Worm (Caenorhabditis elegans) whole organism, L3 larva: ENCODE data around the gene glb-3.

Experiments used
- aly-2 ChIP-seq: fragments of 150-350 bp; optimal IDR thresholded peaks from 2 replicates; lab custom pipeline; 2014; ENCODE audit warnings: missing biosample characterization, missing genetic modification characterization
- ceh-16 ChIP-seq: sonication (generic microtip); optimal IDR thresholded peaks from 2 replicates; lab custom pipeline; 2017; ENCODE audit warnings: missing biosample characterization, missing genetic modification characterization
- egl-27 ChIP-seq: sonication (generic microtip); optimal IDR thresholded peaks from 4 replicates; lab custom pipeline; 2017; ENCODE audit warnings: missing biosample characterization, missing genetic modification reagents, missing genetic modification characterization
- elt-1 ChIP-seq: fragments of 150-350 bp; optimal IDR thresholded peaks from 2 replicates; lab custom pipeline; 2014; ENCODE audit warnings: missing biosample characterization, missing genetic modification characterization
- elt-2 ChIP-seq: sonication (generic microtip); optimal IDR thresholded peaks from 2 replicates; lab custom pipeline; 2016; ENCODE audit warnings: missing genetic modification reagents, mild to moderate bottlenecking, missing genetic modification characterization, missing compliant biosample characterization
- elt-3 ChIP-seq, 3 experiments: fragments of 150-350 bp in 1 of 3; sonication (generic microtip) in 2 of 3; optimal IDR thresholded peaks; 2 replicates in 2 of 3; 4 replicates in 1 of 3; lab custom pipeline; 2014 to 2017; ENCODE audit warnings: missing biosample characterization in 3 of 3, missing genetic modification characterization in 3 of 3
- eor-1 ChIP-seq, 2 experiments: fragments of 150-350 bp; optimal IDR thresholded peaks; 2 replicates each; lab custom pipeline; 2014 to 2018; ENCODE audit warnings: missing biosample characterization in 2 of 2, missing genetic modification characterization in 2 of 2
- fos-1 ChIP-seq: fragments of 150-350 bp; optimal IDR thresholded peaks from 2 replicates; lab custom pipeline; 2014; ENCODE audit warnings: missing biosample characterization, missing genetic modification characterization
- hmg-11 ChIP-seq: sonication (generic microtip); optimal IDR thresholded peaks from 2 replicates; lab custom pipeline; 2016; ENCODE audit warnings: missing genetic modification characterization, missing compliant biosample characterization
- jun-1 ChIP-seq: fragments of 150-350 bp; optimal IDR thresholded peaks from 2 replicates; lab custom pipeline; 2014; ENCODE audit warnings: missing biosample characterization, missing genetic modification reagents, missing genetic modification characterization
- lin-15B ChIP-seq: fragments of 150-350 bp; optimal IDR thresholded peaks from 2 replicates; lab custom pipeline; 2014; ENCODE audit warnings: missing biosample characterization, missing genetic modification characterization
- lsy-12 ChIP-seq: sonication (generic microtip); optimal IDR thresholded peaks from 2 replicates; lab custom pipeline; 2016; ENCODE audit warnings: mild to moderate bottlenecking, missing genetic modification characterization, missing compliant biosample characterization
- mml-1 ChIP-seq: fragments of 150-350 bp; sonication (generic microtip); optimal IDR thresholded peaks from 3 replicates; lab custom pipeline; 2014; ENCODE audit warnings: missing biosample characterization, missing genetic modification characterization
- nfya-1 ChIP-seq: sonication (generic microtip); optimal IDR thresholded peaks from 2 replicates; lab custom pipeline; 2017; ENCODE audit warnings: missing genetic modification characterization, mild to moderate bottlenecking, missing compliant biosample characterization, antibody characterized with exemption, moderate library complexity; ENCODE audit not compliant: insufficient read depth
- nhr-11 ChIP-seq: fragments of 150-350 bp; optimal IDR thresholded peaks from 2 replicates; lab custom pipeline; 2014; ENCODE audit warnings: missing biosample characterization, missing genetic modification characterization
- nhr-23 ChIP-seq: fragments of 150-350 bp; optimal IDR thresholded peaks from 2 replicates; lab custom pipeline; 2014; ENCODE audit warnings: missing biosample characterization, missing genetic modification reagents, missing genetic modification characterization
- nhr-25 ChIP-seq: sonication (generic microtip); optimal IDR thresholded peaks from 2 replicates; lab custom pipeline; 2017; ENCODE audit warnings: missing biosample characterization, missing genetic modification characterization
- nhr-28 ChIP-seq: fragments of 150-350 bp; optimal IDR thresholded peaks from 2 replicates; lab custom pipeline; 2014; ENCODE audit warnings: missing biosample characterization, missing genetic modification characterization
- nhr-43 ChIP-seq: sonication (generic microtip); optimal IDR thresholded peaks from 2 replicates; lab custom pipeline; 2016; ENCODE audit warnings: mild to moderate bottlenecking, missing genetic modification characterization, missing compliant biosample characterization; ENCODE audit not compliant: poor library complexity, severe bottlenecking
- nhr-76 ChIP-seq: fragments of 150-350 bp; sonication (generic microtip); optimal IDR thresholded peaks from 5 replicates; lab custom pipeline; 2014; ENCODE audit warnings: missing biosample characterization, missing genetic modification characterization
- pha-4 ChIP-seq: fragments of 150-350 bp; optimal IDR thresholded peaks from 2 replicates; lab custom pipeline; 2014; ENCODE audit warnings: missing biosample characterization, missing genetic modification reagents, missing genetic modification characterization
- pqm-1 ChIP-seq: fragments of 150-350 bp; optimal IDR thresholded peaks from 2 replicates; lab custom pipeline; 2017; ENCODE audit warnings: missing biosample characterization, missing genetic modification characterization, inconsistent platforms
- tbx-2 ChIP-seq: sonication (generic microtip); optimal IDR thresholded peaks from 2 replicates; lab custom pipeline; 2016; ENCODE audit warnings: mild to moderate bottlenecking, missing genetic modification characterization, missing compliant biosample characterization
- unc-39 ChIP-seq: sonication (generic microtip); optimal IDR thresholded peaks from 4 replicates; lab custom pipeline; 2017; ENCODE audit warnings: missing biosample characterization, missing genetic modification characterization
- unc-62 ChIP-seq: fragments of 150-350 bp; sonication (generic microtip); optimal IDR thresholded peaks from 4 replicates; lab custom pipeline; 2014; ENCODE audit warnings: missing biosample characterization, missing genetic modification reagents, missing genetic modification characterization
- ztf-4 ChIP-seq: fragments of 150-350 bp; optimal IDR thresholded peaks from 2 replicates; lab custom pipeline; 2014; ENCODE audit warnings: missing biosample characterization, missing genetic modification characterization

The glb-3 gene

ce11 chrV:11134296-11134695 lies at the start of gene glb-3:
Gene glb-3 (plus strand): TSS chrV:11134596.
- TF ChIP-seq mml-1 (tag; lab: Kevin White, UChicago): no peak
- TF ChIP-seq, all 47 proteins: peak for 0

- no peak for TF ChIP-seq fos-1 (tag; lab: Kevin White, UChicago)
- no peak for TF ChIP-seq nfya-1 (tag; lab: Kevin White, UChicago)
- TF ChIP-seq hmg-11 (tag; lab: Kevin White, UChicago): no peak
- TF ChIP-seq elt-2: peak; percentile 85
- TF ChIP-seq eor-1 (tag; optimal IDR thresholded peaks at IDR 0.05; lab: Kevin White, UChicago): no peak
- TF ChIP-seq elt-3 (tag; optimal IDR thresholded peaks at IDR 0.05; lab: Kevin White, UChicago): no peak
- TF ChIP-seq egl-27 (tag; lab: Kevin White, UChicago): no peak
- no peak for TF ChIP-seq lin-15B (tag; lab: Kevin White, UChicago)
- TF ChIP-seq lsy-12: no peak
- peak; percentile 35 for TF ChIP-seq pqm-1
Observed at ce11 chrV:11087119-11087518, 47.3 kb upstream of the glb-3 start.

ce11 chrV:11087519-11087998 lies 46.8 kb upstream of the glb-3 start, which contains the start of gene Y42A5A.1:
Gene Y42A5A.1 (plus strand): TSS chrV:11087948.
- TF ChIP-seq nhr-25: peak; percentile 3
- no peak for TF ChIP-seq elt-1 (tag; lab: Kevin White, UChicago)

ce11 chrV:11093163-11094091 lies 41.0 kb upstream of the glb-3 start, which contains the start of gene lact-8:
Gene lact-8 (minus strand): TSS chrV:11093607.
- peak; percentile 13 for TF ChIP-seq nhr-25
- no peak for TF ChIP-seq nhr-28 (tag; lab: Kevin White, UChicago)
- TF ChIP-seq elt-1 (tag; lab: Kevin White, UChicago): peak; percentile 65
- TF ChIP-seq, all 47 proteins: peak for 2

ce11 chrV:11094698-11095097 lies 39.7 kb upstream of the glb-3 start:
- TF ChIP-seq jun-1 (tag; lab: Kevin White, UChicago): peak; percentile 25
- TF ChIP-seq mml-1 (tag; lab: Kevin White, UChicago): no peak
- no peak for TF ChIP-seq aly-2 (tag; lab: Kevin White, UChicago)
- no peak for TF ChIP-seq lsy-12
- peak; percentile 35 for TF ChIP-seq elt-1 (tag; lab: Kevin White, UChicago)
- TF ChIP-seq nhr-23 (tag; lab: Kevin White, UChicago): peak; percentile 2
- TF ChIP-seq, all 47 proteins: peak for 3

ce11 chrV:11095873-11096272 lies 38.5 kb upstream of the glb-3 start, which contains the start of gene Y42A5A.3:
Gene Y42A5A.3 (minus strand): TSS chrV:11095973.
- TF ChIP-seq ztf-4 (tag; lab: Kevin White, UChicago) (no peak), elt-3 (tag; optimal IDR thresholded peaks at IDR 0.05; lab: Kevin White, UChicago) (no peak), hmg-11 (tag; lab: Kevin White, UChicago) (no peak), eor-1 (tag; optimal IDR thresholded peaks at IDR 0.05; lab: Kevin White, UChicago) (no peak), egl-27 (tag; lab: Kevin White, UChicago) (no peak), lin-15B (tag; lab: Kevin White, UChicago) (no peak), lsy-12 (no peak), unc-62 (GFP tag; lab: Kevin White, UChicago) (no peak), jun-1 (tag; lab: Kevin White, UChicago) (no peak), fos-1 (tag; lab: Kevin White, UChicago) (no peak), nhr-43 (no peak), unc-39 (tag; lab: Kevin White, UChicago) (no peak), ceh-16 (tag; lab: Kevin White, UChicago) (no peak), nhr-28 (tag; lab: Kevin White, UChicago) (no peak), elt-1 (tag; lab: Kevin White, UChicago) (no peak), pqm-1 (no peak)

ce11 chrV:11098599-11098998 lies 35.8 kb upstream of the glb-3 start, which contains the start of gene cdkl-1:
Gene cdkl-1 (plus strand): TSS chrV:11098899.
- TF ChIP-seq nhr-11: no peak
- no peak for TF ChIP-seq nhr-76 (tag; lab: Kevin White, UChicago)
- TF ChIP-seq tbx-2 (tag; lab: Kevin White, UChicago): no peak
- no peak for TF ChIP-seq nhr-23 (tag; lab: Kevin White, UChicago)
- TF ChIP-seq nhr-43: no peak
- TF ChIP-seq pha-4 (tag; lab: Kevin White, UChicago): no peak
- no peak for TF ChIP-seq elt-3 (tag; optimal IDR thresholded peaks at IDR 0.05; lab: Kevin White, UChicago)
